Worm (Caenorhabditis elegans) whole organism, late embryonic: ENCODE measurements around the gene trx-3.

ENCODE experiments used
- ceh-2 ChIP-seq: sonication (generic microtip); optimal IDR thresholded peaks from 2 replicates; lab custom pipeline; 2016; ENCODE audit warnings: missing genotype, missing genetic modification characterization, missing compliant biosample characterization
- ceh-22 ChIP-seq: sonication (generic microtip); optimal IDR thresholded peaks from 2 replicates; lab custom pipeline; 2017; ENCODE audit warnings: missing biosample characterization, missing genetic modification characterization
- ceh-48 ChIP-seq: sonication (generic microtip); optimal IDR thresholded peaks from 2 replicates; lab custom pipeline; 2016; ENCODE audit warnings: missing genetic modification characterization, inconsistent platforms, missing compliant biosample characterization
- ceh-6 ChIP-seq: fragments of 200-800 bp; sonication (Bioruptor generic); optimal IDR thresholded peaks from 2 replicates; lab custom pipeline; 2018; ENCODE audit warnings: mild to moderate bottlenecking, missing genetic modification characterization, missing compliant biosample characterization
- elt-2 ChIP-seq: sonication (generic microtip); optimal IDR thresholded peaks from 2 replicates; lab custom pipeline; 2016; ENCODE audit warnings: missing genetic modification reagents, missing genetic modification characterization, missing compliant biosample characterization
- elt-4 ChIP-seq: sonication (generic microtip); optimal IDR thresholded peaks from 2 replicates; lab custom pipeline; 2016; ENCODE audit warnings: missing genetic modification characterization, missing compliant biosample characterization
- fkh-10 ChIP-seq: fragments of 150-350 bp; optimal IDR thresholded peaks from 2 replicates; lab custom pipeline; 2014; ENCODE audit warnings: missing biosample characterization, missing genetic modification reagents, missing genetic modification characterization
- nfya-1 ChIP-seq: sonication (generic microtip); optimal IDR thresholded peaks from 2 replicates; lab custom pipeline; 2017; ENCODE audit warnings: missing genetic modification characterization, mild to moderate bottlenecking, missing compliant biosample characterization, antibody characterized with exemption, moderate library complexity
- nhr-11 ChIP-seq: fragments of 150-350 bp; optimal IDR thresholded peaks from 2 replicates; lab custom pipeline; 2014; ENCODE audit warnings: missing biosample characterization, missing genetic modification characterization
- pha-4 ChIP-seq: fragments of 150-350 bp; optimal IDR thresholded peaks from 2 replicates; lab custom pipeline; 2018; ENCODE audit warnings: missing biosample characterization, missing genetic modification reagents, missing genetic modification characterization
- sdc-2 ChIP-seq: sonication (generic microtip); optimal IDR thresholded peaks from 2 replicates; lab custom pipeline; 2016; ENCODE audit warnings: missing genotype, missing genetic modification characterization, missing compliant biosample characterization

DNA sequence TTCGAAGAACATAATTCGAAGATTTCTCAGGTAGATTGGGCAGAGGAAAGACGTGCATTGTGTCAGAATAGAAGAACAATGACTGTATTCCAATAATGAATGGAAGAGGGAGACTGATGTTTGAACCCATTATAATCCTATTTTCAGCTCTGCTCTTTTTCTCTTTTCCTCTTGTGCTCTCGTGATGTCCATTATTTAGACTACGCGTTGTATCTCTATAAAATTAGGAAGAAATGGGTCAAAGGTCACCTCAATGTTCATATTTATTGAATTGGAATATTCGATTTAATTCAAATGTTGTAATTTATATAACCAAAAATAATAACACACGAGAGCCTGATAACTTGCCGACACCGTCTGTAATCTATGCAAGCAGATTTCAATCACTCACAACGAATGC lies 47.6 kb upstream of the trx-3 start, which contains the start of gene fbxb-74:
- TF ChIP-seq ceh-6 (GFP tag; lab: Kevin White, UChicago) (no peak), ceh-22 (tag; lab: Kevin White, UChicago) (no peak), ceh-2 (tag; lab: Kevin White, UChicago) (no peak), elt-2 (tag; lab: Kevin White, UChicago) (no peak), ceh-48 (tag; lab: Kevin White, UChicago) (no peak), sdc-2 (no peak), pha-4 (tag; lab: Kevin White, UChicago) (no peak), fkh-10 (GFP tag; lab: Kevin White, UChicago) (no peak), nfya-1 (tag; lab: Kevin White, UChicago) (no peak), elt-4 (no peak), nhr-11 (tag; lab: Kevin White, UChicago) (no peak)
